Fruit fly (Drosophila melanogaster) whole organism, embryonic: ENCODE measurements around the gene Mdh1.

Source experiments
- Ada2b ChIP-seq: fragments of 200-800 bp; sonication (Bioruptor generic); IDR thresholded peaks from 2 replicates; pipeline ENCODE4 v1.3.6; 2022; ENCODE audit warnings: missing biosample characterization, missing genetic modification characterization
- Bgb ChIP-seq: fragments of 200-800 bp; sonication (Bioruptor generic); IDR thresholded peaks from 2 replicates; pipeline ENCODE4 v1.3.6; 2022; ENCODE audit warnings: missing biosample characterization, missing genetic modification characterization; ENCODE audit not compliant: partially characterized antibody
- CG1024 ChIP-seq: fragments of 200-800 bp; sonication (Bioruptor generic); IDR thresholded peaks from 2 replicates; pipeline ENCODE4 v1.3.6; 2022; ENCODE audit warnings: missing biosample characterization, missing genetic modification characterization
- CG10431 ChIP-seq: fragments of 200-800 bp; sonication (Bioruptor generic); optimal IDR thresholded peaks from 3 replicates; lab custom pipeline; 2018; ENCODE audit warnings: missing biosample characterization, mild to moderate bottlenecking, missing genetic modification characterization
- CG10565 ChIP-seq: fragments of 200-800 bp; sonication (Bioruptor generic); optimal IDR thresholded peaks from 3 replicates; lab custom pipeline; 2016; ENCODE audit warnings: missing biosample characterization, mild to moderate bottlenecking, missing genetic modification characterization
- CG10654 ChIP-seq: fragments of 200-800 bp; sonication (Bioruptor generic); optimal IDR thresholded peaks from 2 replicates; lab custom pipeline; 2016; ENCODE audit warnings: missing biosample characterization, missing genetic modification characterization
- CG11723 ChIP-seq: fragments of 200-800 bp; sonication (Bioruptor generic); optimal IDR thresholded peaks from 2 replicates; lab custom pipeline; 2017; ENCODE audit warnings: missing biosample characterization, mild to moderate bottlenecking, missing genetic modification characterization
- CG12299 ChIP-seq: fragments of 200-800 bp; sonication (Bioruptor generic); optimal IDR thresholded peaks from 2 replicates; lab custom pipeline; 2018; ENCODE audit warnings: missing biosample characterization, mild to moderate bottlenecking, missing genetic modification characterization
- CG13123 ChIP-seq: fragments of 200-800 bp; sonication (Bioruptor generic); optimal IDR thresholded peaks from 2 replicates; lab custom pipeline; 2016; ENCODE audit warnings: missing biosample characterization, missing genetic modification characterization
- CG16779 ChIP-seq: fragments of 200-800 bp; sonication (Bioruptor generic); IDR thresholded peaks from 2 replicates; pipeline ENCODE4 v1.3.6; 2022; ENCODE audit warnings: missing biosample characterization, missing genetic modification characterization
- CG16813 ChIP-seq: fragments of 200-800 bp; sonication (Bioruptor generic); IDR thresholded peaks from 3 replicates; pipeline ENCODE4 v1.3.6; 2022; ENCODE audit warnings: missing biosample characterization, missing genetic modification characterization; ENCODE audit not compliant: partially characterized antibody
- CG17829 ChIP-seq: fragments of 200-800 bp; optimal IDR thresholded peaks from 2 replicates; lab custom pipeline; 2019; ENCODE audit warnings: missing biosample characterization, mild to moderate bottlenecking, missing genetic modification characterization, moderate library complexity
- CG17912 ChIP-seq: fragments of 200-800 bp; sonication (Bioruptor generic); optimal IDR thresholded peaks from 2 replicates; lab custom pipeline; 2018; ENCODE audit warnings: missing biosample characterization, mild to moderate bottlenecking, missing genetic modification characterization
- CG18262 ChIP-seq: fragments of 200-800 bp; optimal IDR thresholded peaks from 3 replicates; lab custom pipeline; 2019; ENCODE audit warnings: missing biosample characterization, mild to moderate bottlenecking, missing genetic modification characterization, moderate library complexity
- CG2199 ChIP-seq: fragments of 200-800 bp; sonication (Bioruptor generic); IDR thresholded peaks from 3 replicates; pipeline ENCODE4 v1.3.6; 2022; ENCODE audit warnings: missing biosample characterization, missing genetic modification characterization
- CG31388 ChIP-seq: fragments of 200-800 bp; sonication (Bioruptor generic); optimal IDR thresholded peaks from 2 replicates; lab custom pipeline; 2016; ENCODE audit warnings: missing biosample characterization, missing genetic modification characterization
- CG42726 ChIP-seq: fragments of 200-800 bp; sonication (Bioruptor generic); IDR thresholded peaks from 2 replicates; pipeline ENCODE4 v1.3.6; 2022; ENCODE audit warnings: missing biosample characterization, missing genetic modification characterization; ENCODE audit not compliant: partially characterized antibody
- CG43689 ChIP-seq: fragments of 200-800 bp; sonication (Bioruptor generic); IDR thresholded peaks from 2 replicates; pipeline ENCODE4 v1.3.6; 2022; ENCODE audit warnings: missing biosample characterization, missing genetic modification characterization
- CG4820 ChIP-seq: fragments of 200-800 bp; sonication (Bioruptor generic); optimal IDR thresholded peaks from 3 replicates; lab custom pipeline; 2016; ENCODE audit warnings: missing biosample characterization, missing genetic modification characterization
- CG7745 ChIP-seq: fragments of 200-800 bp; sonication (Bioruptor generic); optimal IDR thresholded peaks from 2 replicates; lab custom pipeline; 2018; ENCODE audit warnings: missing biosample characterization, mild to moderate bottlenecking, missing genetic modification characterization, moderate library complexity
- CG8089 ChIP-seq: fragments of 200-800 bp; sonication (Bioruptor generic); optimal IDR thresholded peaks from 3 replicates; lab custom pipeline; 2016; ENCODE audit warnings: missing biosample characterization, missing genetic modification characterization
- CG8924 ChIP-seq: fragments of 200-800 bp; optimal IDR thresholded peaks from 3 replicates; lab custom pipeline; 2019; ENCODE audit warnings: missing biosample characterization, mild to moderate bottlenecking, missing genetic modification characterization, moderate library complexity
- CG9797 ChIP-seq: fragments of 200-800 bp; sonication (Bioruptor generic); optimal IDR thresholded peaks from 3 replicates; lab custom pipeline; 2018; ENCODE audit warnings: missing biosample characterization, mild to moderate bottlenecking, missing genetic modification characterization
- CTCF ChIP-seq: fragments of 200-800 bp; sonication (Bioruptor generic); optimal IDR thresholded peaks from 2 replicates; lab custom pipeline; 2017; ENCODE audit warnings: missing biosample characterization, mild to moderate bottlenecking, missing genetic modification characterization, moderate library complexity
- D19B ChIP-seq: fragments of 200-800 bp; sonication (Bioruptor generic); optimal IDR thresholded peaks from 2 replicates; lab custom pipeline; 2017; ENCODE audit warnings: missing biosample characterization, mild to moderate bottlenecking, missing genetic modification characterization
- Dref ChIP-seq: fragments of 200-800 bp; sonication (Bioruptor generic); IDR thresholded peaks from 2 replicates; pipeline ENCODE4 v1.3.6; 2022; ENCODE audit warnings: missing biosample characterization, missing genetic modification characterization
- Fer1 ChIP-seq: fragments of 200-800 bp; sonication (Bioruptor generic); optimal IDR thresholded peaks from 2 replicates; lab custom pipeline; 2017; ENCODE audit warnings: missing biosample characterization, mild to moderate bottlenecking, missing genetic modification characterization
- HLH3B ChIP-seq: fragments of 200-800 bp; sonication (Bioruptor generic); IDR thresholded peaks from 2 replicates; pipeline ENCODE4 v1.3.6; 2022; ENCODE audit warnings: missing biosample characterization, missing genetic modification characterization
- Opbp ChIP-seq: fragments of 200-800 bp; sonication (Bioruptor generic); IDR thresholded peaks from 3 replicates; pipeline ENCODE4 v1.3.6; 2022; ENCODE audit warnings: missing biosample characterization, missing genetic modification characterization; ENCODE audit not compliant: partially characterized antibody
- Poxn ChIP-seq: fragments of 200-800 bp; sonication (Bioruptor generic); IDR thresholded peaks from 2 replicates; pipeline ENCODE4 v1.3.6; 2022; ENCODE audit warnings: missing biosample characterization, missing genetic modification characterization
- bbx ChIP-seq: fragments of 200-800 bp; sonication (Bioruptor generic); IDR thresholded peaks from 2 replicates; pipeline ENCODE4 v1.3.6; 2022; ENCODE audit warnings: missing biosample characterization, missing genetic modification characterization; ENCODE audit not compliant: partially characterized antibody
- cg ChIP-seq: fragments of 200-800 bp; sonication (Bioruptor generic); optimal IDR thresholded peaks from 3 replicates; lab custom pipeline; 2019; ENCODE audit warnings: missing biosample characterization, mild to moderate bottlenecking, missing genetic modification characterization, moderate library complexity
- dm ChIP-seq: fragments of 200-800 bp; sonication (Bioruptor generic); optimal IDR thresholded peaks from 3 replicates; lab custom pipeline; 2016; ENCODE audit warnings: missing biosample characterization, missing genetic modification characterization
- dysf ChIP-seq: fragments of 200-800 bp; sonication (Bioruptor generic); IDR thresholded peaks from 3 replicates; pipeline ENCODE4 v1.3.6; 2022; ENCODE audit warnings: missing biosample characterization, missing genetic modification characterization
- emc ChIP-seq: fragments of 200-800 bp; sonication (Bioruptor generic); optimal IDR thresholded peaks from 2 replicates; lab custom pipeline; 2016; ENCODE audit warnings: missing biosample characterization, missing genetic modification characterization
- ems ChIP-seq: fragments of 200-800 bp; sonication (Bioruptor generic); optimal IDR thresholded peaks from 3 replicates; lab custom pipeline; 2016; ENCODE audit warnings: missing biosample characterization, missing genetic modification characterization
- gfzf ChIP-seq: fragments of 200-800 bp; sonication (Bioruptor generic); optimal IDR thresholded peaks from 2 replicates; lab custom pipeline; 2016; ENCODE audit warnings: missing biosample characterization, mild to moderate bottlenecking, missing genetic modification characterization, moderate library complexity
- ham ChIP-seq: fragments of 200-800 bp; sonication (Bioruptor generic); IDR thresholded peaks from 2 replicates; pipeline ENCODE4 v1.3.6; 2022; ENCODE audit warnings: missing biosample characterization, missing genetic modification characterization
- her ChIP-seq: fragments of 200-800 bp; sonication (Bioruptor generic); optimal IDR thresholded peaks from 2 replicates; lab custom pipeline; 2016; ENCODE audit warnings: missing biosample characterization, missing genetic modification characterization
- kah ChIP-seq: fragments of 200-800 bp; sonication (Bioruptor generic); optimal IDR thresholded peaks from 2 replicates; lab custom pipeline; 2018; ENCODE audit warnings: missing biosample characterization, mild to moderate bottlenecking, missing genetic modification characterization
- ken ChIP-seq: fragments of 200-800 bp; sonication (Bioruptor generic); IDR thresholded peaks from 3 replicates; pipeline ENCODE4 v1.3.6; 2022; ENCODE audit warnings: missing biosample characterization, missing genetic modification characterization
- nom ChIP-seq: fragments of 200-800 bp; sonication (Bioruptor generic); optimal IDR thresholded peaks from 2 replicates; lab custom pipeline; 2017; ENCODE audit warnings: missing biosample characterization, missing genetic modification characterization, mild to moderate bottlenecking, moderate library complexity, missing genetic modification reagents
- salm ChIP-seq: fragments of 200-800 bp; sonication (Bioruptor generic); optimal IDR thresholded peaks from 2 replicates; lab custom pipeline; 2018; ENCODE audit warnings: missing biosample characterization, mild to moderate bottlenecking, missing genetic modification characterization
- seq ChIP-seq: fragments of 200-800 bp; sonication (Bioruptor generic); IDR thresholded peaks from 2 replicates; pipeline ENCODE4 v1.3.6; 2022; ENCODE audit warnings: missing biosample characterization, missing genetic modification characterization
- trem ChIP-seq: fragments of 200-800 bp; optimal IDR thresholded peaks from 3 replicates; lab custom pipeline; 2019; ENCODE audit warnings: missing biosample characterization, mild to moderate bottlenecking, missing genetic modification characterization, moderate library complexity
- vfl ChIP-seq: fragments of 200-800 bp; sonication (Bioruptor generic); optimal IDR thresholded peaks from 2 replicates; lab custom pipeline; 2016; ENCODE audit warnings: missing biosample characterization, missing genetic modification characterization
- wdn ChIP-seq: fragments of 200-800 bp; sonication (Bioruptor generic); IDR thresholded peaks from 2 replicates; pipeline ENCODE4 v1.3.6; 2022; ENCODE audit warnings: missing biosample characterization, missing genetic modification characterization
- yki ChIP-seq: fragments of >200 bp; optimal IDR thresholded peaks from 3 replicates; lab custom pipeline; 2018
- zen2 ChIP-seq: fragments of 200-800 bp; sonication (Bioruptor generic); IDR thresholded peaks from 3 replicates; pipeline ENCODE4 v1.3.6; 2022; ENCODE audit warnings: missing biosample characterization, missing genetic modification characterization; ENCODE audit not compliant: partially characterized antibody

Gene Mdh1

DNA sequence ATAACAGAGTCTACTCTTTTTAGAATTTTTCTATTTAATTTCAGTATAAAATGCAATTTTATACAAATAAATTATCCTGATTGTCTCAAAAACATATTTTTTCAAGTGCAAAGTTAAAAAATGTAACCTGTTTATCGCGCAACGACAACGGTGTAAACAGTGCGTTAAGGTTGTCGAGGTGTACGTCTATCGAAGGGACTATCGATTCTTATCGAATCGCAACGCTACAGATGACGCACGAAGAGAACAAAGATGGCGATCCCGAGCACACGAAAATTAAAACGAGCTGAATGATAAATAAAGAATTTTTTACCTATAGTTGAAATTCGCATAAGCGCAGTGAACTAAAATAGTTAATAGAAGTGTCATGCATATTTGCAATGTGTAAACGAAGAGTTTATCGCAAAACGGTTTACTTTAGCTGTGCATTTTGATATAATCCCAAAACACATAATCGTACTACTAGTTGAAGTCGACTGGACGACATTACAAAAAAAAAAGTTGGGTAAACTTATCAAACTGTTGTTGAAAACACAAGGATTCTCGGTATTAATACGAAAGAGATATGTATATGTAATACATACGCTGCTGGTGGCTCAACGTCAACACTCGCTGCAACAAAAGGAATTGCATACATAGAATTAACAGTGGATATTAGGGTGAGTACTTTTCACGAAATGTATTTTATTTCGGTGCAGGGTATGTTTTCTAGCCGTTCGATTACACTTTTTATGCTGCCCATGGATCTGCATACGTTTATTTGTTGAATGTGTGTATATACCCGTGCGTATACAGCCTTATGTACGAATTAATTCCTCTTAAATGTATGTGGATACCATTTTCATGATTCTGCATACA, 8.0 kb downstream of the Mdh1 start, which contains the start of gene da (continued):
- peak; percentile 53 for TF ChIP-seq vfl (GFP tag; lab: Kevin White, UChicago)
- no peak for TF ChIP-seq CG16779 (GFP tag; lab: Robert Waterston, UW)
- TF ChIP-seq Fer1 (GFP tag; lab: Kevin White, UChicago), result peak; percentile 26
- TF ChIP-seq CG42726 (GFP tag; lab: Robert Waterston, UW), result no peak
- TF ChIP-seq CG10654 (GFP tag; lab: Kevin White, UChicago), result peak; percentile 64
- TF ChIP-seq emc (GFP tag; lab: Kevin White, UChicago), result peak; percentile 20
- TF ChIP-seq seq (GFP tag; lab: Robert Waterston, UW), result no peak; the same call in 1 of the 2 replicates
- TF ChIP-seq CG10565 (GFP tag; lab: Kevin White, UChicago), result no peak
- TF ChIP-seq CG9797 (GFP tag; lab: Kevin White, UChicago), result peak; percentile 58
- TF ChIP-seq nom (GFP tag; lab: Kevin White, UChicago), result peak; percentile 15
- no peak for TF ChIP-seq zen2
- TF ChIP-seq CG2199 (GFP tag; lab: Robert Waterston, UW), result 0 out of 3 replicates have a peak, but pooled peaks have one; percentile 68
- TF ChIP-seq yki (lab: Kevin White, UChicago), result no peak
- no peak for TF ChIP-seq CTCF
- TF ChIP-seq CG16813 (GFP tag; lab: Robert Waterston, UW), result peak; percentile 64
- peak; percentile 46 for TF ChIP-seq her (GFP tag; lab: Kevin White, UChicago)
- TF ChIP-seq trem (tag; lab: Kevin White, UChicago), result peak; percentile 59
- TF ChIP-seq CG12299, result no peak
- peak; percentile 32 for TF ChIP-seq CG8089
- peak; percentile 51 for TF ChIP-seq CG13123 (GFP tag; lab: Kevin White, UChicago)
- peak; percentile 49; the same call in 1 of the 2 replicates for TF ChIP-seq Bgb (GFP tag; lab: Robert Waterston, UW)
- peak; percentile 21 for TF ChIP-seq gfzf
- TF ChIP-seq dm (GFP tag; lab: Kevin White, UChicago), result peak; percentile 76
- TF ChIP-seq dysf (GFP tag; lab: Robert Waterston, UW), result peak; percentile 64; the same call in 2 of the 3 replicates
- TF ChIP-seq CG17912 (GFP tag; lab: Kevin White, UChicago), result peak; percentile 32
- no peak for TF ChIP-seq Poxn (GFP tag; lab: Robert Waterston, UW)
- TF ChIP-seq salm (tag; lab: Kevin White, UChicago), result peak; percentile 29
- TF ChIP-seq bbx (GFP tag; lab: Robert Waterston, UW), result peak; percentile 60
- peak; percentile 58 for TF ChIP-seq CG18262 (tag; lab: Kevin White, UChicago)
- no peak for TF ChIP-seq CG43689 (GFP tag; lab: Robert Waterston, UW)
- peak; percentile 29; the same call in 1 of the 2 replicates for TF ChIP-seq wdn (GFP tag; lab: Robert Waterston, UW)
- TF ChIP-seq CG11723, result peak; percentile 77
- TF ChIP-seq CG4820, result peak; percentile 35
- TF ChIP-seq ham (GFP tag; lab: Robert Waterston, UW), result no peak
- TF ChIP-seq D19B (GFP tag; lab: Kevin White, UChicago), result peak; percentile 64
- TF ChIP-seq Dref, result peak; percentile 92
- peak; percentile 52 for TF ChIP-seq HLH3B
- TF ChIP-seq cg (GFP tag; lab: Kevin White, UChicago), result no peak
- TF ChIP-seq kah (GFP tag; lab: Kevin White, UChicago), result peak; percentile 7
- TF ChIP-seq CG17829, result peak; percentile 76
- TF ChIP-seq CG10431 (GFP tag; lab: Kevin White, UChicago), result peak; percentile 4
- TF ChIP-seq CG1024 (GFP tag; lab: Robert Waterston, UW), result peak; percentile 96
- TF ChIP-seq CG7745, result no peak
- peak; percentile 61 for TF ChIP-seq Ada2b (GFP tag; lab: Robert Waterston, UW)
- peak; percentile 46 for TF ChIP-seq ems
- TF ChIP-seq CG8924 (tag; lab: Kevin White, UChicago), result peak; percentile 71
- TF ChIP-seq ken (GFP tag; lab: Robert Waterston, UW), result peak; percentile 49; the same call in 1 of the 3 replicates
- peak; percentile 7 for TF ChIP-seq CG31388
- TF ChIP-seq Opbp (GFP tag; lab: Robert Waterston, UW), result peak; percentile 47; the same call in 1 of the 3 replicates
